Worm (Caenorhabditis elegans) whole organism, mixed stage, embryonic: ENCODE data around the gene seb-3.

Source experiments
- bed-3 ChIP-seq: fragments of 200-800 bp; sonication (Bioruptor generic); optimal IDR thresholded peaks from 3 replicates; lab custom pipeline; 2018; ENCODE audit warnings: mild to moderate bottlenecking, missing genetic modification characterization, moderate library complexity, missing compliant biosample characterization
- blmp-1 ChIP-seq: fragments of 150-350 bp; optimal IDR thresholded peaks from 2 replicates; lab custom pipeline; 2014; ENCODE audit warnings: missing biosample characterization, missing genetic modification characterization
- ceh-39 ChIP-seq: fragments of 150-350 bp; optimal IDR thresholded peaks from 2 replicates; lab custom pipeline; 2014; ENCODE audit warnings: missing biosample characterization, missing genetic modification characterization
- ceh-43 ChIP-seq: fragments of 200-800 bp; sonication (Bioruptor generic); optimal IDR thresholded peaks from 2 replicates; lab custom pipeline; 2018; ENCODE audit warnings: mild to moderate bottlenecking, missing genetic modification characterization, moderate library complexity, missing compliant biosample characterization
- ceh-83 ChIP-seq: fragments of 200-800 bp; sonication (Bioruptor generic); optimal IDR thresholded peaks from 2 replicates; lab custom pipeline; 2018; ENCODE audit warnings: mild to moderate bottlenecking, missing genetic modification characterization, missing compliant biosample characterization
- ces-1 ChIP-seq: fragments of 150-350 bp; optimal IDR thresholded peaks from 2 replicates; lab custom pipeline; 2014; ENCODE audit warnings: missing biosample characterization, missing genetic modification reagents, missing genetic modification characterization
- cnd-1 ChIP-seq: fragments of 200-800 bp; sonication (Bioruptor generic); optimal IDR thresholded peaks from 2 replicates; lab custom pipeline; 2018; ENCODE audit warnings: mild to moderate bottlenecking, missing genetic modification characterization, missing compliant biosample characterization
- drap-1 ChIP-seq: fragments of 200-800 bp; sonication (Bioruptor generic); optimal IDR thresholded peaks from 3 replicates; lab custom pipeline; 2018; ENCODE audit warnings: mild to moderate bottlenecking, missing genetic modification characterization, missing compliant biosample characterization
- elt-1 ChIP-seq: sonication (generic microtip); optimal IDR thresholded peaks from 2 replicates; lab custom pipeline; 2017; ENCODE audit warnings: missing genetic modification characterization, mild to moderate bottlenecking, missing compliant biosample characterization, antibody characterized with exemption, moderate library complexity, borderline replicate concordance; ENCODE audit not compliant: insufficient read depth
- elt-3 ChIP-seq: fragments of 150-350 bp; optimal IDR thresholded peaks from 2 replicates; lab custom pipeline; 2014; ENCODE audit warnings: missing biosample characterization, missing genetic modification characterization
- flh-1 ChIP-seq: fragments of 200-800 bp; sonication (Bioruptor generic); optimal IDR thresholded peaks from 2 replicates; lab custom pipeline; 2018; ENCODE audit warnings: mild to moderate bottlenecking, missing genetic modification characterization, moderate library complexity, missing compliant biosample characterization
- hlh-1 ChIP-seq: fragments of 150-350 bp; optimal IDR thresholded peaks from 2 replicates; lab custom pipeline; 2014; ENCODE audit warnings: missing biosample characterization, missing genetic modification reagents, missing genetic modification characterization
- lin-13 ChIP-seq: fragments of 150-350 bp; optimal IDR thresholded peaks from 2 replicates; lab custom pipeline; 2014; ENCODE audit warnings: missing biosample characterization, missing genetic modification characterization
- lin-32 ChIP-seq: fragments of 200-800 bp; sonication (Bioruptor generic); optimal IDR thresholded peaks from 2 replicates; lab custom pipeline; 2018; ENCODE audit warnings: mild to moderate bottlenecking, missing genetic modification characterization, missing compliant biosample characterization
- lsy-2 ChIP-seq: fragments of 150-350 bp; optimal IDR thresholded peaks from 2 replicates; lab custom pipeline; 2014; ENCODE audit warnings: missing biosample characterization, missing genetic modification characterization
- mab-5 ChIP-seq: fragments of 150-350 bp; optimal IDR thresholded peaks from 2 replicates; lab custom pipeline; 2014; ENCODE audit warnings: missing biosample characterization, missing genetic modification characterization
- mep-1 ChIP-seq: fragments of 150-350 bp; optimal IDR thresholded peaks from 2 replicates; lab custom pipeline; 2017; ENCODE audit warnings: missing biosample characterization, missing genetic modification reagents, missing genetic modification characterization, inconsistent platforms
- mls-2 ChIP-seq: sonication (generic microtip); optimal IDR thresholded peaks from 2 replicates; lab custom pipeline; 2016; ENCODE audit warnings: mild to moderate bottlenecking, missing genetic modification characterization, moderate library complexity, missing compliant biosample characterization
- nhr-12 ChIP-seq: fragments of 150-350 bp; optimal IDR thresholded peaks from 2 replicates; lab custom pipeline; 2014; ENCODE audit warnings: missing biosample characterization, missing genetic modification characterization
- nhr-2 ChIP-seq: fragments of 150-350 bp; optimal IDR thresholded peaks from 2 replicates; lab custom pipeline; 2014; ENCODE audit warnings: missing biosample characterization, missing genetic modification characterization
- nhr-237 ChIP-seq: fragments of 150-350 bp; optimal IDR thresholded peaks from 2 replicates; lab custom pipeline; 2014; ENCODE audit warnings: missing biosample characterization, missing genetic modification characterization
- nhr-28 ChIP-seq: fragments of 150-350 bp; optimal IDR thresholded peaks from 2 replicates; lab custom pipeline; 2014; ENCODE audit warnings: missing biosample characterization, missing genetic modification characterization
- nhr-76 ChIP-seq: sonication (generic microtip); optimal IDR thresholded peaks from 2 replicates; lab custom pipeline; 2017; ENCODE audit warnings: missing biosample characterization, missing genetic modification characterization
- pha-4 ChIP-seq: fragments of 150-350 bp; optimal IDR thresholded peaks from 2 replicates; lab custom pipeline; 2018; ENCODE audit warnings: missing biosample characterization, missing genetic modification reagents, missing genetic modification characterization
- sem-2 ChIP-seq: fragments of 200-800 bp; sonication (Bioruptor generic); optimal IDR thresholded peaks from 2 replicates; lab custom pipeline; 2018; ENCODE audit warnings: mild to moderate bottlenecking, missing genetic modification characterization, missing compliant biosample characterization
- snpc-4 ChIP-seq: fragments of 150-350 bp; optimal IDR thresholded peaks from 2 replicates; lab custom pipeline; 2014; ENCODE audit warnings: missing biosample characterization, missing genetic modification characterization
- sptf-1 ChIP-seq: sonication (generic microtip); optimal IDR thresholded peaks from 2 replicates; lab custom pipeline; 2017; ENCODE audit warnings: mild to moderate bottlenecking, missing genetic modification characterization, moderate library complexity, missing compliant biosample characterization
- tbx-8 ChIP-seq: fragments of 200-800 bp; sonication (Bioruptor generic); optimal IDR thresholded peaks from 2 replicates; lab custom pipeline; 2018; ENCODE audit warnings: mild to moderate bottlenecking, missing genetic modification characterization, moderate library complexity, missing compliant biosample characterization
- unc-120 ChIP-seq: sonication (generic microtip); optimal IDR thresholded peaks from 2 replicates; lab custom pipeline; 2017; ENCODE audit warnings: missing genetic modification characterization, missing compliant biosample characterization; ENCODE audit not compliant: poor library complexity, severe bottlenecking
- unc-62 ChIP-seq: fragments of 150-350 bp; optimal IDR thresholded peaks from 2 replicates; lab custom pipeline; 2014; ENCODE audit warnings: missing biosample characterization, missing genetic modification reagents, missing genetic modification characterization
- zip-8 ChIP-seq: fragments of 150-350 bp; optimal IDR thresholded peaks from 2 replicates; lab custom pipeline; 2014; ENCODE audit warnings: missing biosample characterization, missing genetic modification characterization
- ztf-11 ChIP-seq: fragments of 150-350 bp; optimal IDR thresholded peaks from 2 replicates; lab custom pipeline; 2014; ENCODE audit warnings: missing biosample characterization, missing genetic modification characterization

seb-3 gene

DNA sequence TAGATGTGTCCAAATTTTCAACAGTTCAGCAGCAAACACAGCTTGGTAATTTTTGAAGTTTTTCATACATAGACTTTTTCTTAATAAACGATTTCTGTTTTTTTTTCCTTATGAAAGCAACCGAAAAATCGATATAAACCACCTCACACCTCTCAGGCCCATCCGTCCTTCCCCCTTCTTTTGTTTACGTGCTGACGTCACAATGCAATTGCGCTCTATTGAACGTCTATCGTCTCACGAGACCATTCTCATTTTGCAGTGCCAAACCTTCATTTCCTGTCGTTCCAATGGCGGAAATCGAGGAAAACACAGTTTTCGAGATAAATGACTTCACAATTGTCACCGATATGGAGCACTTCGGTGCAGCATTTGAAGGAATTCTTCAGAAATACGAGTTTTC, 42.8 kb upstream of the seb-3 start, which contains the start of gene rbg-1:
rbg-1 (plus strand) TSS at position 260 of the 400 bp plus-strand sequence.
- no peak for TF ChIP-seq tbx-8 (GFP tag; lab: Kevin White, UChicago)
- peak; percentile 64 for TF ChIP-seq sptf-1 (tag; lab: Kevin White, UChicago)
- no peak for TF ChIP-seq lin-32
- TF ChIP-seq nhr-2 (tag; lab: Kevin White, UChicago) = no peak
- no peak for TF ChIP-seq ceh-83 (GFP tag; lab: Kevin White, UChicago)
- TF ChIP-seq lsy-2 (tag; lab: Kevin White, UChicago) = peak; percentile 41
- TF ChIP-seq mls-2 = no peak
- no peak for TF ChIP-seq ztf-11 (tag; lab: Kevin White, UChicago)
- no peak for TF ChIP-seq cnd-1
- no peak for TF ChIP-seq ceh-43 (GFP tag; lab: Kevin White, UChicago)
- peak; percentile 75 for TF ChIP-seq mep-1 (tag; lab: Kevin White, UChicago)
- no peak for TF ChIP-seq unc-120 (tag; lab: Kevin White, UChicago)
- TF ChIP-seq snpc-4 (tag; lab: Kevin White, UChicago) = no peak
- no peak for TF ChIP-seq sem-2 (GFP tag; lab: Kevin White, UChicago)
- no peak for TF ChIP-seq elt-1 (tag; lab: Kevin White, UChicago)
- no peak for TF ChIP-seq blmp-1 (tag; lab: Kevin White, UChicago)
- no peak for TF ChIP-seq zip-8 (tag; lab: Kevin White, UChicago)
- TF ChIP-seq drap-1 (GFP tag; lab: Kevin White, UChicago) = no peak
- TF ChIP-seq nhr-28 (tag; lab: Kevin White, UChicago) = no peak
- TF ChIP-seq lin-13 (tag; lab: Kevin White, UChicago) = peak; percentile 74
- peak; percentile 53 for TF ChIP-seq ces-1
- TF ChIP-seq unc-62 (GFP tag; lab: Kevin White, UChicago) = no peak
- no peak for TF ChIP-seq hlh-1 (tag; lab: Kevin White, UChicago)
- no peak for TF ChIP-seq mab-5 (tag; lab: Kevin White, UChicago)
- TF ChIP-seq ceh-39 (tag; lab: Kevin White, UChicago) = peak; percentile 63
- TF ChIP-seq pha-4 = peak; percentile 92
- TF ChIP-seq nhr-237 = no peak
- no peak for TF ChIP-seq nhr-12 (tag; lab: Kevin White, UChicago)
- no peak for TF ChIP-seq flh-1 (GFP tag; lab: Kevin White, UChicago)

ce11 chrX:14988160-14988559, 37.9 kb upstream of the seb-3 start:
- TF ChIP-seq lsy-2 (tag; lab: Kevin White, UChicago) = no peak
- TF ChIP-seq drap-1 (GFP tag; lab: Kevin White, UChicago) = no peak
- no peak for TF ChIP-seq unc-62 (GFP tag; lab: Kevin White, UChicago)
- TF ChIP-seq hlh-1 (tag; lab: Kevin White, UChicago) = no peak
- TF ChIP-seq mab-5 (tag; lab: Kevin White, UChicago) = no peak
- no peak for TF ChIP-seq elt-3 (tag; lab: Kevin White, UChicago)
- TF ChIP-seq sptf-1 (tag; lab: Kevin White, UChicago) = no peak
- TF ChIP-seq ceh-43 (GFP tag; lab: Kevin White, UChicago) = no peak
- TF ChIP-seq, all 35 proteins: peak for 0

DNA sequence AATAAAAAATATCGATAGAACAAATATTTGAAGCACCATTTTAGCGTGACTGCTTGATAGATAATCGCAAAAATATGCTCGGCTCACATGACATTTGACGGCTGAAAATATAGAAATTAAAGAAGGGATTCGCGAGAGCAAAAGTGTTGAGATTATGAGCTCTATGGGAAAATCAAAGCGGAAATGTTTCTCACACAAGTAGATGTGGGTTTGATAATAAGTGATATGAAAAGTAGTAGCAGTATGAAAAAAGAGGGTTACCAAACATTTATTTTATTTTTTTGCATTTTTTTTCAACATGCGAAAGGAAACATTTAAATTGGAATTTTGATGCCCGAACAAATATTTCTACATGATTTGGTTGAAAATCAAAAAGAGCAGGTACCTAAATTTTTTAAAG, 34.8 kb upstream of the seb-3 start, which contains the start of gene iglr-1:
iglr-1 (minus strand) TSS at position 101 of the 400 bp plus-strand sequence.
- no peak for TF ChIP-seq nhr-12 (tag; lab: Kevin White, UChicago)
- no peak for TF ChIP-seq ceh-83 (GFP tag; lab: Kevin White, UChicago)
- no peak for TF ChIP-seq hlh-1 (tag; lab: Kevin White, UChicago)
- no peak for TF ChIP-seq lsy-2 (tag; lab: Kevin White, UChicago)
- no peak for TF ChIP-seq ztf-11 (tag; lab: Kevin White, UChicago)
- no peak for TF ChIP-seq flh-1 (GFP tag; lab: Kevin White, UChicago)
- TF ChIP-seq zip-8 (tag; lab: Kevin White, UChicago) = no peak
- TF ChIP-seq sptf-1 (tag; lab: Kevin White, UChicago) = no peak
- TF ChIP-seq unc-62 (GFP tag; lab: Kevin White, UChicago) = no peak
- no peak for TF ChIP-seq mab-5 (tag; lab: Kevin White, UChicago)
- TF ChIP-seq mls-2 = no peak
- TF ChIP-seq elt-3 (tag; lab: Kevin White, UChicago) = no peak
- no peak for TF ChIP-seq drap-1 (GFP tag; lab: Kevin White, UChicago)
- TF ChIP-seq mep-1 (tag; lab: Kevin White, UChicago) = no peak
- TF ChIP-seq tbx-8 (GFP tag; lab: Kevin White, UChicago) = no peak
- no peak for TF ChIP-seq cnd-1
- no peak for TF ChIP-seq lin-13 (tag; lab: Kevin White, UChicago)
- no peak for TF ChIP-seq bed-3 (GFP tag; lab: Kevin White, UChicago)
- TF ChIP-seq sem-2 (GFP tag; lab: Kevin White, UChicago) = no peak

DNA sequence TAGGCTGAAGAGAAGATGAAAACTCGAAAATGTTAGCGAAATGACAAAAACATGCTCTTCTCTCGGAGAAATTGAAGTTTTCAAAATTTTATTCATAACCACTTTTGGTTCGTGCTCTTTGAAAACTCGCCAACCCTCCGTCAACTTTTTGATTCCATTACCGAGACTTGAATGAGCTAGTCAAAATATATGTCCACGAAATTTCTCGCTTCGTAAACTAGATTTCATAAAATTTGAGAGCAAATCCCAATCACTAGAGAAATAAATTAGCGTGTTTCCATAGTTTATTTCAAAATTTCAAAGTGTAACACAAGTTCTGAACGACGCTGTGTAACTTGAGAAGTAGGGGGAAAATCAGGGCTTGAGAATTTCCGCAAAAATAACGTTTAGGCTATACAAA, 32.4 kb upstream of the seb-3 start:
- no peak for TF ChIP-seq lsy-2 (tag; lab: Kevin White, UChicago)
- no peak for TF ChIP-seq nhr-237
- peak; percentile 79 for TF ChIP-seq ces-1
- TF ChIP-seq nhr-76 = no peak
